Worm (Caenorhabditis elegans) whole organism, L3 larva: Measurements from ENCODE around the gene K04C2.3.
A peak's percentile ranks its signal among the peaks of the same experiment; 100 is the strongest.

ENCODE experiments used
- R02D3.7 ChIP-seq: fragments of 150-350 bp; optimal IDR thresholded peaks from 2 replicates; lab custom pipeline; 2014; ENCODE audit warnings: missing biosample characterization, missing genetic modification characterization
- ama-1 ChIP-seq: fragments of 150-350 bp; optimal IDR thresholded peaks from 2 replicates; lab custom pipeline; 2018
- ceh-16 ChIP-seq: sonication (generic microtip); optimal IDR thresholded peaks from 2 replicates; lab custom pipeline; 2017; ENCODE audit warnings: missing biosample characterization, missing genetic modification characterization
- ceh-28 ChIP-seq: fragments of 150-350 bp; optimal IDR thresholded peaks from 2 replicates; lab custom pipeline; 2014; ENCODE audit warnings: missing biosample characterization, missing genetic modification reagents, missing genetic modification characterization
- ceh-9 ChIP-seq: sonication (generic microtip); optimal IDR thresholded peaks from 2 replicates; lab custom pipeline; 2018; ENCODE audit warnings: missing biosample characterization, missing genetic modification characterization
- egl-27 ChIP-seq: sonication (generic microtip); optimal IDR thresholded peaks from 4 replicates; lab custom pipeline; 2017; ENCODE audit warnings: missing biosample characterization, missing genetic modification reagents, missing genetic modification characterization
- egl-5 ChIP-seq: fragments of 150-350 bp; optimal IDR thresholded peaks from 2 replicates; lab custom pipeline; 2017; ENCODE audit warnings: missing biosample characterization, missing genetic modification reagents, missing genetic modification characterization, inconsistent platforms
- elt-2 ChIP-seq: sonication (generic microtip); optimal IDR thresholded peaks from 2 replicates; lab custom pipeline; 2016; ENCODE audit warnings: missing genetic modification reagents, mild to moderate bottlenecking, missing genetic modification characterization, missing compliant biosample characterization
- elt-3 ChIP-seq, 3 experiments: fragments of 150-350 bp in 1 of 3; sonication (generic microtip) in 2 of 3; optimal IDR thresholded peaks; 2 replicates in 2 of 3; 4 replicates in 1 of 3; lab custom pipeline; 2014 to 2017; ENCODE audit warnings: missing biosample characterization in 3 of 3, missing genetic modification characterization in 3 of 3
- eor-1 ChIP-seq, 2 experiments: fragments of 150-350 bp; optimal IDR thresholded peaks; 2 replicates each; lab custom pipeline; 2014 to 2018; ENCODE audit warnings: missing biosample characterization in 2 of 2, missing genetic modification characterization in 2 of 2
- fkh-10 ChIP-seq: sonication (generic microtip); optimal IDR thresholded peaks from 2 replicates; lab custom pipeline; 2017; ENCODE audit warnings: missing biosample characterization, missing genetic modification reagents, missing genetic modification characterization
- fkh-2 ChIP-seq: fragments of 150-350 bp; optimal IDR thresholded peaks from 2 replicates; lab custom pipeline; 2014; ENCODE audit warnings: missing biosample characterization, missing genetic modification reagents, missing genetic modification characterization
- fos-1 ChIP-seq: fragments of 150-350 bp; optimal IDR thresholded peaks from 2 replicates; lab custom pipeline; 2014; ENCODE audit warnings: missing biosample characterization, missing genetic modification characterization
- hmg-11 ChIP-seq: sonication (generic microtip); optimal IDR thresholded peaks from 2 replicates; lab custom pipeline; 2016; ENCODE audit warnings: missing genetic modification characterization, missing compliant biosample characterization
- jun-1 ChIP-seq: fragments of 150-350 bp; optimal IDR thresholded peaks from 2 replicates; lab custom pipeline; 2014; ENCODE audit warnings: missing biosample characterization, missing genetic modification reagents, missing genetic modification characterization
- lin-15B ChIP-seq: fragments of 150-350 bp; optimal IDR thresholded peaks from 2 replicates; lab custom pipeline; 2014; ENCODE audit warnings: missing biosample characterization, missing genetic modification characterization
- lin-39 ChIP-seq: fragments of 150-350 bp; optimal IDR thresholded peaks from 2 replicates; lab custom pipeline; 2018; ENCODE audit warnings: missing biosample characterization, missing genetic modification reagents, missing genetic modification characterization
- lsy-12 ChIP-seq: sonication (generic microtip); optimal IDR thresholded peaks from 2 replicates; lab custom pipeline; 2016; ENCODE audit warnings: mild to moderate bottlenecking, missing genetic modification characterization, missing compliant biosample characterization
- mdl-1 ChIP-seq: fragments of 150-350 bp; optimal IDR thresholded peaks from 2 replicates; lab custom pipeline; 2014; ENCODE audit warnings: missing biosample characterization, missing genetic modification characterization
- nfya-1 ChIP-seq: sonication (generic microtip); optimal IDR thresholded peaks from 2 replicates; lab custom pipeline; 2017; ENCODE audit warnings: missing genetic modification characterization, mild to moderate bottlenecking, missing compliant biosample characterization, antibody characterized with exemption, moderate library complexity; ENCODE audit not compliant: insufficient read depth
- nhr-12 ChIP-seq: fragments of 150-350 bp; optimal IDR thresholded peaks from 2 replicates; lab custom pipeline; 2014; ENCODE audit warnings: missing biosample characterization, missing genetic modification characterization
- nhr-23 ChIP-seq: fragments of 150-350 bp; optimal IDR thresholded peaks from 2 replicates; lab custom pipeline; 2014; ENCODE audit warnings: missing biosample characterization, missing genetic modification reagents, missing genetic modification characterization
- nhr-237 ChIP-seq: fragments of 150-350 bp; optimal IDR thresholded peaks from 2 replicates; lab custom pipeline; 2014; ENCODE audit warnings: missing biosample characterization, missing genetic modification characterization
- nhr-25 ChIP-seq: sonication (generic microtip); optimal IDR thresholded peaks from 2 replicates; lab custom pipeline; 2017; ENCODE audit warnings: missing biosample characterization, missing genetic modification characterization
- nhr-28 ChIP-seq: fragments of 150-350 bp; optimal IDR thresholded peaks from 2 replicates; lab custom pipeline; 2014; ENCODE audit warnings: missing biosample characterization, missing genetic modification characterization
- nhr-43 ChIP-seq: sonication (generic microtip); optimal IDR thresholded peaks from 2 replicates; lab custom pipeline; 2016; ENCODE audit warnings: mild to moderate bottlenecking, missing genetic modification characterization, missing compliant biosample characterization; ENCODE audit not compliant: poor library complexity, severe bottlenecking
- nhr-76 ChIP-seq: fragments of 150-350 bp; sonication (generic microtip); optimal IDR thresholded peaks from 5 replicates; lab custom pipeline; 2014; ENCODE audit warnings: missing biosample characterization, missing genetic modification characterization
- pha-4 ChIP-seq: fragments of 150-350 bp; optimal IDR thresholded peaks from 2 replicates; lab custom pipeline; 2014; ENCODE audit warnings: missing biosample characterization, missing genetic modification reagents, missing genetic modification characterization
- pqm-1 ChIP-seq: fragments of 150-350 bp; optimal IDR thresholded peaks from 2 replicates; lab custom pipeline; 2017; ENCODE audit warnings: missing biosample characterization, missing genetic modification characterization, inconsistent platforms
- skn-1 ChIP-seq: fragments of 150-350 bp; optimal IDR thresholded peaks from 2 replicates; lab custom pipeline; 2014; ENCODE audit warnings: missing biosample characterization, missing genetic modification characterization
- snpc-4 ChIP-seq: fragments of 150-350 bp; optimal IDR thresholded peaks from 2 replicates; lab custom pipeline; 2014; ENCODE audit warnings: missing biosample characterization, missing genetic modification characterization
- tbx-2 ChIP-seq: sonication (generic microtip); optimal IDR thresholded peaks from 2 replicates; lab custom pipeline; 2016; ENCODE audit warnings: mild to moderate bottlenecking, missing genetic modification characterization, missing compliant biosample characterization
- unc-39 ChIP-seq: sonication (generic microtip); optimal IDR thresholded peaks from 4 replicates; lab custom pipeline; 2017; ENCODE audit warnings: missing biosample characterization, missing genetic modification characterization
- unc-62 ChIP-seq: fragments of 150-350 bp; sonication (generic microtip); optimal IDR thresholded peaks from 4 replicates; lab custom pipeline; 2014; ENCODE audit warnings: missing biosample characterization, missing genetic modification reagents, missing genetic modification characterization
- zag-1 ChIP-seq: fragments of 150-350 bp; optimal IDR thresholded peaks from 2 replicates; lab custom pipeline; 2014; ENCODE audit warnings: missing biosample characterization, missing genetic modification characterization
- ztf-11 ChIP-seq: fragments of 150-350 bp; optimal IDR thresholded peaks from 2 replicates; lab custom pipeline; 2014; ENCODE audit warnings: missing biosample characterization, missing genetic modification characterization

K04C2.3 gene

ce11 chrIII:6887574-6887973 is 14.7 kb downstream of the K04C2.3 start:
- no peak for TF ChIP-seq nhr-76 (tag; lab: Kevin White, UChicago)
- TF ChIP-seq egl-27 (tag; lab: Kevin White, UChicago): peak; percentile 32
- TF ChIP-seq nfya-1 (tag; lab: Kevin White, UChicago): peak; percentile 67
- peak; percentile 33 for TF ChIP-seq pqm-1 (tag; lab: Kevin White, UChicago)
- TF ChIP-seq egl-5: no peak
- TF ChIP-seq lin-39 (tag; lab: Kevin White, UChicago): peak; percentile 53
- TF ChIP-seq ama-1: peak; percentile 18
- TF ChIP-seq fkh-2 (tag; lab: Kevin White, UChicago): no peak
- peak; percentile 25 for TF ChIP-seq nhr-43 (tag; lab: Kevin White, UChicago)
- TF ChIP-seq lin-15B (tag; lab: Kevin White, UChicago): peak; percentile 32
- peak; percentile 28 for TF ChIP-seq tbx-2 (tag; lab: Kevin White, UChicago)
- peak; percentile 45 for TF ChIP-seq R02D3.7 (tag; lab: Kevin White, UChicago)
- TF ChIP-seq hmg-11: peak; percentile 89
- no peak for TF ChIP-seq skn-1 (tag; lab: Kevin White, UChicago)
- peak; percentile 67 for TF ChIP-seq lsy-12 (tag; lab: Kevin White, UChicago)
- TF ChIP-seq elt-3 (tag; optimal IDR thresholded peaks at IDR 0.05; lab: Kevin White, UChicago): peak in 1 of 3 experiments; percentile 59
- no peak for TF ChIP-seq fkh-10 (GFP tag; lab: Kevin White, UChicago)
- no peak for TF ChIP-seq unc-62 (GFP tag; lab: Kevin White, UChicago)
- TF ChIP-seq elt-2 (tag; lab: Kevin White, UChicago): peak; percentile 35

- TF ChIP-seq nhr-237 (no peak), ztf-11 (tag; lab: Kevin White, UChicago) (no peak), pha-4 (peak; percentile 46), lin-39 (tag; lab: Kevin White, UChicago) (no peak), nhr-25 (tag; lab: Kevin White, UChicago) (peak; percentile 69), jun-1 (tag; lab: Kevin White, UChicago) (no peak), lsy-12 (tag; lab: Kevin White, UChicago) (peak; percentile 66), nfya-1 (tag; lab: Kevin White, UChicago) (peak; percentile 39), elt-2 (tag; lab: Kevin White, UChicago) (peak; percentile 4), hmg-11 (peak; percentile 37), skn-1 (tag; lab: Kevin White, UChicago) (no peak), pqm-1 (tag; lab: Kevin White, UChicago) (peak; percentile 4), nhr-23 (tag; lab: Kevin White, UChicago) (peak; percentile 29), ceh-28 (tag; lab: Kevin White, UChicago) (no peak), tbx-2 (tag; lab: Kevin White, UChicago) (peak; percentile 28), ama-1 (no peak), ceh-9 (tag; lab: Kevin White, UChicago) (no peak), nhr-43 (tag; lab: Kevin White, UChicago) (peak; percentile 75), snpc-4 (tag; lab: Kevin White, UChicago) (no peak), zag-1 (tag; lab: Kevin White, UChicago) (no peak)
Observed at ce11 chrIII:6888497-6888896, 15.6 kb downstream of the K04C2.3 start.

ce11 chrIII:6888999-6889824 is 16.3 kb downstream of the K04C2.3 start, which contains the start of the genes brd-1 and K04C2.2:
TSS of gene brd-1 (minus strand) at chrIII:6889504.
TSS of gene K04C2.2 (plus strand) at chrIII:6889774.
- TF ChIP-seq nfya-1 (tag; lab: Kevin White, UChicago) (peak; percentile 18), hmg-11 (peak; percentile 21), lin-15B (tag; lab: Kevin White, UChicago) (no peak), zag-1 (tag; lab: Kevin White, UChicago) (no peak), nhr-23 (tag; lab: Kevin White, UChicago) (peak; percentile 11), pqm-1 (tag; lab: Kevin White, UChicago) (no peak), pha-4 (peak; percentile 35), unc-62 (GFP tag; lab: Kevin White, UChicago) (no peak), R02D3.7 (tag; lab: Kevin White, UChicago) (no peak), unc-39 (tag; lab: Kevin White, UChicago) (no peak), nhr-28 (tag; lab: Kevin White, UChicago) (no peak), eor-1 (tag; optimal IDR thresholded peaks at IDR 0.05; lab: Kevin White, UChicago) (no peak), mdl-1 (tag; lab: Kevin White, UChicago) (no peak), ztf-11 (tag; lab: Kevin White, UChicago) (no peak), nhr-25 (tag; lab: Kevin White, UChicago) (no peak), ceh-28 (tag; lab: Kevin White, UChicago) (no peak), jun-1 (tag; lab: Kevin White, UChicago) (no peak), egl-27 (tag; lab: Kevin White, UChicago) (no peak), nhr-12 (tag; lab: Kevin White, UChicago) (no peak), nhr-76 (tag; lab: Kevin White, UChicago) (no peak), elt-2 (tag; lab: Kevin White, UChicago) (no peak), elt-3 (tag; optimal IDR thresholded peaks at IDR 0.05; lab: Kevin White, UChicago) (no peak), fkh-2 (tag; lab: Kevin White, UChicago) (no peak), fos-1 (tag; lab: Kevin White, UChicago) (no peak), ceh-16 (tag; lab: Kevin White, UChicago) (no peak), fkh-10 (GFP tag; lab: Kevin White, UChicago) (no peak), tbx-2 (tag; lab: Kevin White, UChicago) (no peak)
